Fruit fly (Drosophila melanogaster): ENCODE results near the gene CG1971.

dm6 chr3R:31758587-31759167, 46.6 kb upstream of the CG1971 start, which contains the start of gene CG2187:
- TF ChIP-seq CG8478 (optimal IDR thresholded peaks at IDR 0.05): no peak
- TF ChIP-seq CTCF (optimal IDR thresholded peaks at IDR 0.05): no peak
